Fruit fly (Drosophila melanogaster) whole organism, embryonic: ENCODE data around the gene gw.

Experiments
- Awh ChIP-seq: fragments of 200-800 bp; sonication (Bioruptor generic); IDR thresholded peaks from 2 replicates; pipeline ENCODE4, ENCODE4 v1.3.6; 2022; ENCODE audit warnings: missing biosample characterization, missing genetic modification characterization
- CG14667 ChIP-seq: fragments of 200-800 bp; sonication (Bioruptor generic); IDR thresholded peaks from 2 replicates; pipeline ENCODE4 v1.3.6; 2022; ENCODE audit warnings: missing biosample characterization, missing genetic modification characterization
- CG15696 ChIP-seq: fragments of 200-800 bp; sonication (Bioruptor generic); optimal IDR thresholded peaks from 2 replicates; lab custom pipeline; 2019; ENCODE audit warnings: missing biosample characterization, mild to moderate bottlenecking, missing genetic modification characterization, moderate library complexity
- CG17361 ChIP-seq: fragments of 200-800 bp; sonication (Bioruptor generic); IDR thresholded peaks from 3 replicates; pipeline ENCODE4 v1.3.6; 2022; ENCODE audit warnings: missing biosample characterization, missing genetic modification characterization
- CG17912 ChIP-seq: fragments of 200-800 bp; sonication (Bioruptor generic); optimal IDR thresholded peaks from 2 replicates; lab custom pipeline; 2018; ENCODE audit warnings: missing biosample characterization, mild to moderate bottlenecking, missing genetic modification characterization
- CG2120 ChIP-seq: fragments of 200-800 bp; sonication (Bioruptor generic); optimal IDR thresholded peaks from 3 replicates; lab custom pipeline; 2016; ENCODE audit warnings: missing biosample characterization, missing genetic modification characterization
- CG2875 ChIP-seq: fragments of 200-800 bp; sonication (Bioruptor generic); optimal IDR thresholded peaks from 2 replicates; lab custom pipeline; 2017; ENCODE audit warnings: missing biosample characterization, mild to moderate bottlenecking, missing genetic modification characterization, missing genetic modification reagents
- CG31224 ChIP-seq: fragments of 200-800 bp; sonication (Bioruptor generic); IDR thresholded peaks from 2 replicates; pipeline ENCODE4 v1.3.6; 2022; ENCODE audit warnings: missing biosample characterization, missing genetic modification characterization
- CG33213 ChIP-seq: fragments of 200-800 bp; sonication (Bioruptor generic); optimal IDR thresholded peaks from 3 replicates; lab custom pipeline; 2016; ENCODE audit warnings: missing biosample characterization, missing genetic modification characterization
- CG3407 ChIP-seq: fragments of 200-800 bp; sonication (Bioruptor generic); optimal IDR thresholded peaks from 2 replicates; lab custom pipeline; 2018; ENCODE audit warnings: missing biosample characterization, mild to moderate bottlenecking, missing genetic modification characterization
- CG4404 ChIP-seq: fragments of 200-800 bp; sonication (Bioruptor generic); IDR thresholded peaks from 2 replicates; pipeline ENCODE4 v1.3.6; 2022; ENCODE audit warnings: missing biosample characterization, missing genetic modification characterization
- CG4617 ChIP-seq: fragments of 200-800 bp; sonication (Bioruptor generic); optimal IDR thresholded peaks from 3 replicates; lab custom pipeline; 2016; ENCODE audit warnings: missing biosample characterization, missing genetic modification characterization, borderline replicate concordance
- CG4730 ChIP-seq: fragments of 200-800 bp; sonication (Bioruptor generic); IDR thresholded peaks from 2 replicates; pipeline ENCODE4 v1.3.6; 2022; ENCODE audit warnings: missing biosample characterization, missing genetic modification characterization
- CG7556 ChIP-seq: fragments of 200-800 bp; sonication (Bioruptor generic); optimal IDR thresholded peaks from 2 replicates; lab custom pipeline; 2017; ENCODE audit warnings: missing biosample characterization, mild to moderate bottlenecking, missing genetic modification characterization
- CG7963 ChIP-seq: fragments of 200-800 bp; sonication (Bioruptor generic); IDR thresholded peaks from 3 replicates; pipeline ENCODE4 v1.3.6; 2022; ENCODE audit warnings: missing biosample characterization, missing genetic modification characterization; ENCODE audit not compliant: partially characterized antibody
- CG8478 ChIP-seq: fragments of >200 bp; optimal IDR thresholded peaks from 2 replicates; lab custom pipeline; 2018
- CG8924 ChIP-seq: fragments of 200-800 bp; optimal IDR thresholded peaks from 3 replicates; lab custom pipeline; 2019; ENCODE audit warnings: missing biosample characterization, mild to moderate bottlenecking, missing genetic modification characterization, moderate library complexity
- CG9609 ChIP-seq: fragments of 200-800 bp; sonication (Bioruptor generic); optimal IDR thresholded peaks from 3 replicates; lab custom pipeline; 2016; ENCODE audit warnings: missing biosample characterization, missing genetic modification characterization
- Chrac-16 ChIP-seq: fragments of 200-800 bp; sonication (Bioruptor generic); optimal IDR thresholded peaks from 3 replicates; lab custom pipeline; 2016; ENCODE audit warnings: missing biosample characterization, missing genetic modification characterization
- CkIIα-i1 ChIP-seq: fragments of 200-800 bp; sonication (Bioruptor generic); IDR thresholded peaks from 2 replicates; pipeline ENCODE4 v1.3.6; 2022; ENCODE audit warnings: missing biosample characterization, missing genetic modification characterization
- Dip2 ChIP-seq: fragments of 200-800 bp; sonication (Bioruptor generic); IDR thresholded peaks from 2 replicates; pipeline ENCODE4 v1.3.6; 2022; ENCODE audit warnings: missing biosample characterization, missing genetic modification characterization
- Dp ChIP-seq: fragments of 200-800 bp; sonication (Bioruptor generic); optimal IDR thresholded peaks from 2 replicates; lab custom pipeline; 2018; ENCODE audit warnings: missing biosample characterization, mild to moderate bottlenecking, missing genetic modification characterization, moderate library complexity
- E2f1 ChIP-seq: fragments of 200-800 bp; sonication (Bioruptor generic); IDR thresholded peaks from 2 replicates; pipeline ENCODE4 v1.3.6; 2022; ENCODE audit warnings: missing biosample characterization, missing genetic modification characterization
- Eip74EF ChIP-seq, 2 experiments: fragments of 200-800 bp in 1 of 2; fragments of >200 bp in 1 of 2; sonication (Bioruptor generic) in 1 of 2; optimal IDR thresholded peaks; 2 replicates each; lab custom pipeline; 2017 to 2019; ENCODE audit warnings: missing biosample characterization in 2 of 2, missing genetic modification characterization in 2 of 2, mild to moderate bottlenecking in 1 of 2, moderate library complexity in 1 of 2
- H2.0 ChIP-seq: fragments of 200-800 bp; sonication (Bioruptor generic); IDR thresholded peaks from 2 replicates; pipeline ENCODE4 v1.3.6; 2022; ENCODE audit warnings: missing biosample characterization, missing genetic modification characterization
- HHEX ChIP-seq: fragments of 200-800 bp; sonication (Bioruptor generic); optimal IDR thresholded peaks from 3 replicates; lab custom pipeline; 2017; ENCODE audit warnings: missing biosample characterization, mild to moderate bottlenecking, missing genetic modification characterization, missing genetic modification reagents
- Hand ChIP-seq: fragments of 200-800 bp; sonication (Bioruptor generic); optimal IDR thresholded peaks from 2 replicates; lab custom pipeline; 2017; ENCODE audit warnings: mild to moderate bottlenecking, missing biosample characterization, missing genetic modification reagents, missing genetic modification characterization
- Mad ChIP-seq: fragments of 200-800 bp; sonication (Bioruptor generic); optimal IDR thresholded peaks from 2 replicates; lab custom pipeline; 2016; ENCODE audit warnings: missing biosample characterization, missing genetic modification characterization
- NC2β ChIP-seq: fragments of 200-800 bp; sonication (Bioruptor generic); optimal IDR thresholded peaks from 2 replicates; lab custom pipeline; 2016; ENCODE audit warnings: missing biosample characterization, missing genetic modification characterization
- Oaz ChIP-seq: fragments of 200-800 bp; sonication (Bioruptor generic); IDR thresholded peaks from 2 replicates; pipeline ENCODE4 v1.3.6; 2022; ENCODE audit warnings: missing biosample characterization, missing genetic modification characterization
- Side ChIP-seq: fragments of 200-800 bp; sonication (Bioruptor generic); optimal IDR thresholded peaks from 2 replicates; lab custom pipeline; 2016; ENCODE audit warnings: missing biosample characterization, missing genetic modification characterization
- Six4 ChIP-seq: fragments of 200-800 bp; sonication (Bioruptor generic); optimal IDR thresholded peaks from 2 replicates; lab custom pipeline; 2016; ENCODE audit warnings: missing biosample characterization, missing genetic modification characterization
- Spps ChIP-seq: fragments of 200-800 bp; sonication (Bioruptor generic); optimal IDR thresholded peaks from 2 replicates; lab custom pipeline; 2018; ENCODE audit warnings: missing biosample characterization, mild to moderate bottlenecking, missing genetic modification characterization
- Taf1 ChIP-seq: fragments of 200-800 bp; sonication (Bioruptor generic); IDR thresholded peaks from 2 replicates; pipeline ENCODE4 v1.3.6; 2022; ENCODE audit warnings: missing biosample characterization, missing genetic modification characterization
- ab ChIP-seq: fragments of 200-800 bp; sonication (Bioruptor generic); optimal IDR thresholded peaks from 2 replicates; lab custom pipeline; 2016; ENCODE audit warnings: missing biosample characterization, missing genetic modification characterization
- ash1 ChIP-seq: fragments of 200-800 bp; sonication (Bioruptor generic); optimal IDR thresholded peaks from 2 replicates; lab custom pipeline; 2018; ENCODE audit warnings: missing biosample characterization, mild to moderate bottlenecking, missing genetic modification characterization
- chinmo ChIP-seq: fragments of 200-800 bp; sonication (Bioruptor generic); IDR thresholded peaks from 4 replicates; pipeline ENCODE4 v1.3.6; 2022; ENCODE audit warnings: missing biosample characterization, missing genetic modification characterization; ENCODE audit not compliant: partially characterized antibody
- dmrt99B ChIP-seq: fragments of 200-800 bp; sonication (Bioruptor generic); optimal IDR thresholded peaks from 2 replicates; lab custom pipeline; 2018; ENCODE audit warnings: missing biosample characterization, mild to moderate bottlenecking, missing genetic modification characterization, moderate library complexity
- eve ChIP-seq, 2 experiments: fragments of >200 bp; optimal IDR thresholded peaks; 2 replicates each; lab custom pipeline; 2017; ENCODE audit warnings: missing biosample characterization in 2 of 2, missing genetic modification characterization in 2 of 2
- jigr1 ChIP-seq: fragments of 200-800 bp; sonication (Bioruptor generic); IDR thresholded peaks from 3 replicates; pipeline ENCODE4 v1.3.6; 2022; ENCODE audit warnings: missing biosample characterization, missing genetic modification characterization
- ken ChIP-seq: fragments of 200-800 bp; sonication (Bioruptor generic); IDR thresholded peaks from 3 replicates; pipeline ENCODE4 v1.3.6; 2022; ENCODE audit warnings: missing biosample characterization, missing genetic modification characterization
- knrl ChIP-seq: fragments of 200-800 bp; sonication (Bioruptor generic); IDR thresholded peaks from 3 replicates; pipeline ENCODE4 v1.3.6; 2022; ENCODE audit warnings: missing biosample characterization, missing genetic modification characterization; ENCODE audit not compliant: partially characterized antibody
- lmd ChIP-seq: fragments of 200-800 bp; sonication (Bioruptor generic); IDR thresholded peaks from 2 replicates; pipeline ENCODE4 v1.3.6; 2022; ENCODE audit warnings: missing biosample characterization, missing genetic modification characterization
- lola ChIP-seq, 3 experiments: fragments of >200 bp in 2 of 3; fragments of 200-800 bp in 1 of 3; sonication (Bioruptor generic) in 1 of 3; optimal IDR thresholded peaks; 2 replicates each; lab custom pipeline; 2017 to 2019; ENCODE audit warnings: missing biosample characterization in 3 of 3, missing genetic modification characterization in 3 of 3, mild to moderate bottlenecking in 1 of 3, moderate library complexity in 1 of 3
- luna ChIP-seq: fragments of 200-800 bp; sonication (Bioruptor generic); optimal IDR thresholded peaks from 2 replicates; lab custom pipeline; 2016; ENCODE audit warnings: missing biosample characterization, missing genetic modification characterization
- pfk ChIP-seq: fragments of 200-800 bp; sonication (Bioruptor generic); optimal IDR thresholded peaks from 2 replicates; lab custom pipeline; 2018; ENCODE audit warnings: missing biosample characterization, mild to moderate bottlenecking, missing genetic modification characterization, moderate library complexity
- pum ChIP-seq: fragments of 200-800 bp; sonication (Bioruptor generic); optimal IDR thresholded peaks from 2 replicates; lab custom pipeline; 2016; ENCODE audit warnings: missing biosample characterization, missing genetic modification characterization
- ranshi ChIP-seq: fragments of 200-800 bp; sonication (Bioruptor generic); IDR thresholded peaks from 2 replicates; pipeline ENCODE4 v1.3.6; 2022; ENCODE audit warnings: missing biosample characterization, missing genetic modification characterization
- ro ChIP-seq: fragments of 200-800 bp; sonication (Bioruptor generic); IDR thresholded peaks from 2 replicates; pipeline ENCODE4 v1.3.6; 2022; ENCODE audit warnings: missing biosample characterization, missing genetic modification characterization
- sr ChIP-seq: fragments of 200-800 bp; sonication (Bioruptor generic); IDR thresholded peaks from 3 replicates; pipeline ENCODE4 v1.3.6; 2022; ENCODE audit warnings: missing biosample characterization, missing genetic modification characterization
- trh ChIP-seq: fragments of 200-800 bp; sonication (Bioruptor generic); optimal IDR thresholded peaks from 2 replicates; lab custom pipeline; 2016; ENCODE audit warnings: missing biosample characterization, missing genetic modification characterization
- zf30C ChIP-seq: fragments of 200-800 bp; sonication (Bioruptor generic); optimal IDR thresholded peaks from 3 replicates; lab custom pipeline; 2018; ENCODE audit warnings: missing biosample characterization, mild to moderate bottlenecking, missing genetic modification characterization

Gene gw

DNA sequence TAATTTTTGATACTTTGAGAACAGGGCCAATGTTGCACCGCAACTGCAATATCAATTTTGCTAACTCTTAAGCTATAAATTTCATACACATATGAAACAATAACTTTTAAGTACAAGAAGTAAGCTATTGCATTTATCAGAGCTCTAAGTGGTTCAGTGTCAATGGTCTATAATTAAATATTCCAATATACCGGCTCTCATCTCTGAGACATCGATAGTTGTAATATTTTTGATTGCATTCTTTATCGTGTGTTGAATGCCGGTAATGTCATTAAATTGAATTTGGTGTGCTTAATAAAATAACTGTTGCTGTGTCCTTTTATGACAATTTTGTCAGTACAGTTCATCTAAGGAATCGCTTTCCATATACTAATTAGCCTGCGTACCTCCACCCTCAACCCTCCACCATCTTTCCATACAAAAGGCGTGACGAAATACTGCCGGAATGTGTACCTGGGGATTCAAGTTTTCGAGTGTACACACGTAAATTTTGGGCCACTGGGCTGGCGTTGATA lies 10.6 kb upstream of the gw start, which contains the start of gene CG11360 (continued):
- TF ChIP-seq Eip74EF (GFP tag; optimal IDR thresholded peaks at IDR 0.05; lab: Kevin White, UChicago) (no peak), knrl (GFP tag; lab: Robert Waterston, UW) (peak; percentile 63; the same call in 2 of the 3 replicates), ken (GFP tag; lab: Robert Waterston, UW) (no peak), Oaz (no peak), CG15696 (no peak), CG8924 (tag; lab: Kevin White, UChicago) (no peak), CG3407 (GFP tag; lab: Kevin White, UChicago) (no peak), pum (GFP tag; lab: Kevin White, UChicago) (no peak), ash1 (GFP tag; lab: Kevin White, UChicago) (no peak), CG4617 (GFP tag; lab: Kevin White, UChicago) (peak; percentile 79), Taf1 (GFP tag; lab: Robert Waterston, UW) (no peak), CkIIα-i1 (no peak), lmd (no peak), NC2β (no peak), CG2120 (GFP tag; lab: Kevin White, UChicago) (peak; percentile 5), Spps (no peak), CG4404 (GFP tag; lab: Robert Waterston, UW) (no peak), lola (GFP tag; optimal IDR thresholded peaks at IDR 0.05; lab: Kevin White, UChicago) (peak in 1 of 3 experiments; percentile 76), eve (GFP tag; optimal IDR thresholded peaks at IDR 0.05; lab: Kevin White, UChicago) (peak in 1 of 2 experiments; percentile 60), H2.0 (no peak), luna (no peak), jigr1 (GFP tag; lab: Robert Waterston, UW) (no peak), CG31224 (GFP tag; lab: Robert Waterston, UW) (no peak), ranshi (GFP tag; lab: Robert Waterston, UW) (no peak), CG7963 (GFP tag; lab: Robert Waterston, UW) (no peak; the same call in 2 of the 3 replicates), Chrac-16 (GFP tag; lab: Kevin White, UChicago) (no peak), CG8478 (lab: Kevin White, UChicago) (no peak), chinmo (GFP tag; lab: Robert Waterston, UW) (no peak), ro (GFP tag; lab: Robert Waterston, UW) (no peak), HHEX (GFP tag; lab: Kevin White, UChicago) (no peak), ab (GFP tag; lab: Kevin White, UChicago) (no peak), CG9609 (GFP tag; lab: Kevin White, UChicago) (no peak), CG17361 (GFP tag; lab: Robert Waterston, UW) (0 out of 3 replicates have a peak, but pooled peaks have one; percentile 38), CG4730 (no peak), dmrt99B (tag; lab: Kevin White, UChicago) (no peak), Mad (GFP tag; lab: Kevin White, UChicago) (no peak), CG14667 (GFP tag; lab: Robert Waterston, UW) (no peak), Awh (GFP tag; lab: Robert Waterston, UW) (no peak), sr (no peak), Dip2 (no peak), CG33213 (GFP tag; lab: Kevin White, UChicago) (no peak), pfk (GFP tag; lab: Kevin White, UChicago) (peak; percentile 67), Six4 (GFP tag; lab: Kevin White, UChicago) (no peak), CG2875 (GFP tag; lab: Kevin White, UChicago) (no peak), Dp (GFP tag; lab: Kevin White, UChicago) (no peak), Side (GFP tag; lab: Kevin White, UChicago) (no peak), E2f1 (GFP tag; lab: Robert Waterston, UW) (no peak), zf30C (no peak), trh (GFP tag; lab: Kevin White, UChicago) (no peak), CG17912 (GFP tag; lab: Kevin White, UChicago) (no peak), CG7556 (GFP tag; lab: Kevin White, UChicago) (no peak), Hand (GFP tag; lab: Kevin White, UChicago) (no peak)
